Worm (Caenorhabditis elegans): ENCODE results near the gene oac-38.
A peak's percentile ranks its signal among the peaks of the same experiment; 100 is the strongest.

oac-38 gene

DNA sequence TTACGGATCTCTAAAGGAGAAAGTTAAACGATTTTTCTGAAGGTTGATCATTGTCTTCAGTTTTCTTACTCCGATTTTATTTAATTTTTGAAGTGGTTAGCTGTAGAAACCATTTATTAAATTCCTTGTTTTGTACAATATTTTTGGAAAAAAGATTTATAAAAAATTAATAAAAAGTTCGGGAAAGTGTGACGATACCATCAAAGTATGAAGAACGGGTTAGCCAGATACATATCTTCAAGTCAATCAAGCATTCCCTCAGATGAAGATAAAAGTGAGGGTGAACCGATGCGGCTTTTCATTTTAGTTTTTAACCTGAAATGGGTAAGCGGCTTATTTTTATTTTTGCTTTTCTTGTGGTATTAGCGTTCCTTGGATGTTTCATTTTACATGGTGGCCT is 12.3 kb upstream of the oac-38 start, which contains the start of gene R05A10.6 (continued):
- no peak for TF ChIP-seq nhr-10 (tag; optimal IDR thresholded peaks at IDR 0.05)

DNA sequence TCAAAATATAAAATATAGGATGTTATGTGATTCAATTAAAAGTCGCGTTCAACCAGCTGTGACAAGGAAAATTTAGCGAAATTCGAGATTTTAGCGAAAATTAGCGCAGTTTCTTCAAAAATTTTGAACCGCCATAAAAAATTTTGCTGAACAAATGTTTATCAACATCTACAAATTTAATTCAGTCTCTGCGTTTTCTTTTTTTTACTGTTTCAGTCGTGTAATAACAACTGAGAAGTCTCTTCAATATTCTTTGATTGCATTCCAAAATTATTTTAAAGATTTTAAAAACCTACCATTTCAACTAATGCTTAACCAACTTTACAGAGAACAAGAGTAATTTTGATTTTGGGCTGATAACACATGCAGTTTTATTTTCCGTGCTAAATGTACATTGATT is 10.9 kb upstream of the oac-38 start:
- TF ChIP-seq unc-62 (GFP tag; optimal IDR thresholded peaks at IDR 0.05 in 1 of 2) (peak in 1 of 2 experiments; percentile 88), unc-62 (tag; optimal IDR thresholded peaks at IDR 0.05) (no peak), lin-38 (GFP tag; IDR thresholded peaks at IDR 0.05) (no peak), aha-1 (tag) (peak; percentile 52), egl-43 (GFP tag; IDR thresholded peaks at IDR 0.05) (no peak), nhr-41 (GFP tag; IDR thresholded peaks at IDR 0.05) (no peak), hlh-11 (tag; optimal IDR thresholded peaks at IDR 0.05) (no peak)

DNA sequence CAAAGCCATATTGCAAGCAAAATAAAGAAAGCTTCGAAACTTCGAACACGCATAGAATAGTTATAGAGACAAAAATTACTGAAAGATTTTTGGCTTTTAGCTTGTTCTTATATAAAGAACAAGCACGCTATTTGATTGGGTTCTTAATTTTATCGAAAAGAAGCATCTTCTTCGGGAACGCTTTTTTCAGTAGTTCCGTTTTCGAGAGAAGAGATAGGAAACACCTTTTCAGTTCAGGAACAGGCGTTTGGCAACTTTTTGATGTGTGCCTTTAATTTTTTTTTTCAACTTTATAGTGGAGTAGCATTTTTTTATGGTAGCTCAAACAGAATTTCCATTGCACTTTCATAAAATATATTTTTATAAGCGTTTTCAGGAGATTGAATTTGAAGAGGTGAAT is 9.6 kb upstream of the oac-38 start, which contains the start of gene R05A10.7:
Gene R05A10.7, minus strand, starts transcription at position 101 of the 400 bp plus-strand sequence.
- TF ChIP-seq unc-62 (GFP tag; optimal IDR thresholded peaks at IDR 0.05 in 1 of 2), result peak in 1 of 2 experiments; percentile 6
- TF ChIP-seq unc-62 (tag; optimal IDR thresholded peaks at IDR 0.05), result no peak
- TF ChIP-seq hlh-30 (tag; optimal IDR thresholded peaks at IDR 0.05; ENCODE audit: insufficient read depth), result no peak
- no peak for TF ChIP-seq spr-3 (GFP tag; optimal IDR thresholded peaks at IDR 0.05)

DNA sequence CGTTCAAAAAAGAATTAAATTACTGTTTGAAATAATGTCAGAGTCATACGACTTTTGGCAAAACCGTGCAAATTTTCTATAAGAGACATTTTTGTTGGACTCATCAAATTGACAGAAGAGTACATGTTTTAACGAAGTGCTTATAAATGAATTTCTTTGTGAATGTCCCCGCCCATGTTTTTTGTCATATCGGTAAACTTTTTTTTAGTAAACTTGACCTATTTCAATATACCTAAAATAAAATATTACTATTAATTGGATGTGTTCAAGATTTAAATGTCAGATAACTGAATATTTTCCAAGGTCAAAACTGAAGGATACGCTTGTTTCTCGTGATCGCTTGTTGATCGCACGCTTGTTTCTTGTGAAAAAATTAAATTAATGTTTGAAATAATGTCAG is 4.9 kb upstream of the oac-38 start, which contains the start of gene R05A10.8:
Gene R05A10.8, minus strand, starts transcription at position 101 of the 400 bp plus-strand sequence.
- TF ChIP-seq duxl-1 (tag; optimal IDR thresholded peaks at IDR 0.05; ENCODE audit: poor library complexity) (no peak), ceh-32 (tag; optimal IDR thresholded peaks at IDR 0.05; ENCODE audit: poor library complexity) (no peak), lin-1 (GFP tag; IDR thresholded peaks at IDR 0.05) (no peak), unc-39 (tag; optimal IDR thresholded peaks at IDR 0.05) (no peak), egl-43 (GFP tag; IDR thresholded peaks at IDR 0.05) (no peak), sdz-12 (GFP tag; optimal IDR thresholded peaks at IDR 0.05) (no peak), Y48G9A.11 (GFP tag; IDR thresholded peaks at IDR 0.05) (no peak), fkh-10 (GFP tag; optimal IDR thresholded peaks at IDR 0.05) (no peak), nhr-77 (tag; optimal IDR thresholded peaks at IDR 0.05) (no peak), cey-2 (tag; optimal IDR thresholded peaks at IDR 0.05; ENCODE audit: borderline replicate concordance, insufficient read depth) (no peak)

DNA sequence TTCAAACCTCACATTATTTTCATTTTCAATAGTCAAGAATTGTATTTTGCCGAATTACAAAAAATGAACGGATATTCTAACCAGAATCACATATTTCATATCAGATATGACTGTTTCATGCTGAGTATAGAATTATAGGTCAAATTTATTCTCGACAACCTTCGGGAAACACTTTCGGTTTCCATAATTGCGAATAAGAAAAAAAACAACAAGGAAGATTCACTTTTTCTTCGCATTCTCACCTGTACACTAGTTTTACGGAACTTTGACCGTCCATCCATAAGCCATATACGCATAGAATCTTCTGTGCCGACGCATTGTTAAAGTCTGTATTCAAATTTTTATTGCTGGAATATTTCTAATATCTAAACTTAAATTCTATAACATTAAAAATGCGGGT is 7.6 kb downstream of the oac-38 start, which contains the start of gene oac-37:
Gene oac-37, plus strand, starts transcription at position 301 of the 400 bp plus-strand sequence.
- no peak for TF ChIP-seq D1046.2 (GFP tag; IDR thresholded peaks at IDR 0.05)
- TF ChIP-seq madf-5 (GFP tag; IDR thresholded peaks at IDR 0.05), result no peak
- no peak for TF ChIP-seq ceh-62 (tag; optimal IDR thresholded peaks at IDR 0.05)
- no peak for TF ChIP-seq nhr-11 (tag; optimal IDR thresholded peaks at IDR 0.05)
- TF ChIP-seq ctbp-1 (GFP tag; IDR thresholded peaks at IDR 0.05), result no peak
- TF ChIP-seq Y75B8A.6 (GFP tag; IDR thresholded peaks at IDR 0.05), result no peak
- TF ChIP-seq zag-1 (tag; optimal IDR thresholded peaks at IDR 0.05), result no peak
- no peak for TF ChIP-seq zfp-2 (tag; optimal IDR thresholded peaks at IDR 0.05)
- TF ChIP-seq lim-7 (GFP tag; IDR thresholded peaks at IDR 0.05), result no peak
- TF ChIP-seq ceh-20 (GFP tag; IDR thresholded peaks at IDR 0.05), result no peak
- TF ChIP-seq ztf-7 (tag; optimal IDR thresholded peaks at IDR 0.05), result no peak
- no peak for TF ChIP-seq nhr-42 (GFP tag; IDR thresholded peaks at IDR 0.05)
- no peak for TF ChIP-seq pqm-1 (tag; optimal IDR thresholded peaks at IDR 0.05)
- TF ChIP-seq egl-43 (GFP tag; IDR thresholded peaks at IDR 0.05), result no peak
- no peak for TF ChIP-seq skn-1 (tag; optimal IDR thresholded peaks at IDR 0.05)
- TF ChIP-seq hmg-1.1 (GFP tag; IDR thresholded peaks at IDR 0.05), result no peak
- no peak for TF ChIP-seq zfp-3 (GFP tag; conservative IDR thresholded peaks at IDR 0.05)

All from whole organism, L4 larva.